Worm (Caenorhabditis elegans): Measurements from ENCODE around the gene F19B10.1.

- TF ChIP-seq unc-55 (GFP tag; optimal IDR thresholded peaks at IDR 0.05) (no peak), ama-1 (optimal IDR thresholded peaks at IDR 0.05) (no peak), pha-4 (tag; optimal IDR thresholded peaks at IDR 0.05) (no peak), ets-4 (tag; optimal IDR thresholded peaks at IDR 0.05) (no peak), tbx-2 (tag; optimal IDR thresholded peaks at IDR 0.05) (no peak), hlh-13 (GFP tag; optimal IDR thresholded peaks at IDR 0.05) (no peak), nhr-232 (tag; optimal IDR thresholded peaks at IDR 0.05) (no peak), fkh-10 (GFP tag; optimal IDR thresholded peaks at IDR 0.05) (no peak), ttx-3 (tag; optimal IDR thresholded peaks at IDR 0.05) (no peak), nfya-1 (tag; optimal IDR thresholded peaks at IDR 0.05) (no peak), ceh-22 (tag; optimal IDR thresholded peaks at IDR 0.05) (no peak), elt-4 (tag; optimal IDR thresholded peaks at IDR 0.05) (no peak), ceh-6 (GFP tag; optimal IDR thresholded peaks at IDR 0.05) (no peak)
Observed at ce11 chrII:3659776-3660175, 23.2 kb upstream of the F19B10.1 start, which contains the start of gene F19B10.4.
